Worm (Caenorhabditis elegans): ENCODE results near the gene nhr-227.

Gene nhr-227

DNA sequence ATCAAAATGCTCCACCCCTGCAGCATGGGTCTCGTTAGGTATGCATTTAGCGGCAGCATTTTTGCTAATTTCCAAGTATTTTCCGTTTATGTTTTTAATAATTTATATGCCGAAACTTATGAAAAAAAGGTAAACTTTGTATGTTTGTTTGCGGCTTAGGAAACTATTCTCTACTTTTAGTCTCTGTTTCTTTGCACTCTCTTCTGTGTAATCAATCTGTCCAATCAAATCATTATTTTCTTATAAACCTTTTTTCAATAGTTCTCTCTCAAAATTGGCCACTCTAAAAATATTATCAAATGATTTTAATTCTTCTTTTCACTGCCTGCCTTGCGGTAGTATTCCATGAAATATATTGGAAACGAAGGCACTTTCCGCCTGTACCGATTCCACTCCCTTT is 47.2 kb upstream of the nhr-227 start:
- TF ChIP-seq nhr-10 (tag; optimal IDR thresholded peaks at IDR 0.05) (no peak), gmeb-1 (tag; optimal IDR thresholded peaks at IDR 0.05) (peak; percentile 16), snpc-4 (tag; optimal IDR thresholded peaks at IDR 0.05) (no peak)

DNA sequence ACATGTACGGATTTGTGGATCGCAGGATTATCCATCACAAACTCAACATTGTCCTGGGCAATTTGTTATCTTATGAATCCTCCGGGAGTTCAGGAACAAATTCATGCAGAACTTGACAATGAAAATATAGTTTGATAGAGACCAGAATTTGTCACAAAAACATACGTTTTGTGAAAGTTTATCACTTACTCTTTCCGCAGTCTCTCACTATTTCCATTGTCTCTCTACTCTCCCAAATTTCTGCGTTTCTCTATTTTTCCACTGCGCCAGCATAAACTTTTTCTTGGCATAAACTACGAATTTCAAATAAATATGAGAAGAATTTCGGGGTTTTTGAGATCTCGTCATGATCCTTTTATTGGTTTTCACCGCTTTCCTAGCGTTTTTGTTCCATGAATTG is 42.6 kb upstream of the nhr-227 start, which contains the start of gene cyp-33C3:
cyp-33C3 (plus strand) TSS at position 149 of the 400 bp plus-strand sequence.
- TF ChIP-seq Y55F3AM.14 (GFP tag; optimal IDR thresholded peaks at IDR 0.05) (no peak), nhr-129 (tag; optimal IDR thresholded peaks at IDR 0.05) (no peak), dmd-4 (tag; optimal IDR thresholded peaks at IDR 0.05) (no peak), mbf-1 (tag; optimal IDR thresholded peaks at IDR 0.05) (no peak), nhr-77 (tag; optimal IDR thresholded peaks at IDR 0.05) (no peak), ztf-11 (tag; optimal IDR thresholded peaks at IDR 0.05) (no peak), nhr-21 (tag; optimal IDR thresholded peaks at IDR 0.05) (no peak), sem-4 (tag; optimal IDR thresholded peaks at IDR 0.05) (no peak), fos-1 (tag; optimal IDR thresholded peaks at IDR 0.05) (no peak), ceh-16 (tag; optimal IDR thresholded peaks at IDR 0.05) (no peak), skn-1 (tag; optimal IDR thresholded peaks at IDR 0.05) (no peak), mdl-1 (tag; optimal IDR thresholded peaks at IDR 0.05) (no peak), ztf-4 (tag; optimal IDR thresholded peaks at IDR 0.05) (no peak), ceh-82 (tag; optimal IDR thresholded peaks at IDR 0.05) (no peak)

DNA sequence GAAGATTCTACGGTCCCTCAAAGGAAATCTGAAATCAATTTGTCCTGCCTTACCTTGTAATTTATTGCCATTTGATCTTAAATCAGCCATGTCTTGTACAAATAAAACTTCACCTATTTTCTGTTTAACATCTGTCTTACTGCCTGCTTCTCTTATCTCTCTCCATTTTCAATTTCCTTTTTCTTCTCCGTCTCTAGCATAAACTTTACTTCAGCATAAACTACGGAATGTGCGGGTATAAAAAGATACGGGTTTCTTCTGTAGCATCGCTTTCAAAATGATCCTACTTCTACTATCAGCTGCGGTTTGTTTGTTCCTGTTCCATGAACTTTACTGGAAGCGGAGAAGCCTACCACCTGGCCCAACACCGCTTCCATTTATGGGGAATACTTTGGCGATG is 40.5 kb upstream of the nhr-227 start, which contains the start of gene cyp-33C5:
cyp-33C5 (plus strand) TSS at position 254 of the 400 bp plus-strand sequence.
- TF ChIP-seq nhr-129 (tag; optimal IDR thresholded peaks at IDR 0.05) (peak; percentile 26), ztf-11 (tag; optimal IDR thresholded peaks at IDR 0.05) (no peak), egl-27 (tag; optimal IDR thresholded peaks at IDR 0.05) (no peak), unc-55 (GFP tag; optimal IDR thresholded peaks at IDR 0.05) (peak; percentile 2), fos-1 (tag; optimal IDR thresholded peaks at IDR 0.05) (peak; percentile 44), nhr-237 (tag; optimal IDR thresholded peaks at IDR 0.05) (no peak), sma-9 (GFP tag; optimal IDR thresholded peaks at IDR 0.05) (peak; percentile 74), sma-9 (tag; optimal IDR thresholded peaks at IDR 0.05) (no peak), sma-3 (GFP tag; optimal IDR thresholded peaks at IDR 0.05) (peak; percentile 5), gmeb-1 (tag; optimal IDR thresholded peaks at IDR 0.05) (peak; percentile 28)

DNA sequence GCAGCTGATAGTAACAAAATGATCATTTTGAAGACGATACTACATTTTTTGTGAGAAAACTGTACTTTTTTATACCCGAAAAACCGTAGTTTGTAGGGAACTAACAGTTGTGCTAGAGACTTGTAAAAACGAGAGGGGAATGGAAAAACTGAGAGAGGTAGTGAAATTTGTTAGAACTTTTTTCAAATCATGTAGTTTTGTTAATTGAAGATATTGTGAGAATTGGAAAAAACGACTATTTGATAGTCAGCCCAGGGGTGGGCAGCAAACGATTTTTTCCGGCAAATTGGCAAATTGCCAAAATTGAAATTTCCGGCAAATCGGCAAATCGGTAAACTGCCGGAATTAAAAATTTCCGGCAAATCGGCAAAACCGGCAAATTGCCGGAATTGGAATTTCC is 35.9 kb upstream of the nhr-227 start, which contains the start of gene cyp-33C6:
cyp-33C6 (minus strand) TSS at position 101 of the 400 bp plus-strand sequence.
- TF ChIP-seq R02D3.7 (tag; optimal IDR thresholded peaks at IDR 0.05) (no peak), sma-3 (GFP tag; optimal IDR thresholded peaks at IDR 0.05) (no peak)

DNA sequence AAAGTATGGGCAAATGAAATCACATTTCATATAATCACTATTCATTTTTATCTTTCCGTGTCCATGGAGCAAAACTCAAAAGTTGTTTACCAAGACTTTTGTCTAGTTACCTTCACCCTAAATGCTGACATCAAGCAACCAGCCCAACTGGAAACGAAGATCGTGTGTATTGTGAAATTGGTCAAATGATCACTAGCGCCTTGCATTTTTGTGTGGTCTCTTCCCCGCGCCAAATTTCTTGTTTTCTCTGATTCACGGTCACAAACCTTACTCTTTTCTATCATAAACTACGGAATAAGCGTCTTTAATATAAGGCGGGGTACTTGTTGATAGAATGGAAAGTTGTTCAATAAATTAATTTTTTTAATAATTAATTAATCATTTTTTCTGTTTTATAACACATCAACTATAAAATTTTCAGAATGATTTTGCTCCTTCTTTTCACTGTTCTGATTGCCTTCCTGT is 35.1 kb upstream of the nhr-227 start, which contains the start of gene cyp-33C7:
cyp-33C7 (plus strand) TSS at position 415 of the 465 bp plus-strand sequence.
- TF ChIP-seq gmeb-1 (tag; optimal IDR thresholded peaks at IDR 0.05): peak; percentile 35
- no peak for TF ChIP-seq lin-39 (tag; optimal IDR thresholded peaks at IDR 0.05)
- TF ChIP-seq crh-2 (tag; optimal IDR thresholded peaks at IDR 0.05): peak; percentile 46
- TF ChIP-seq peb-1 (tag; optimal IDR thresholded peaks at IDR 0.05): no peak
- TF ChIP-seq sma-9 (GFP tag; optimal IDR thresholded peaks at IDR 0.05): peak; percentile 64
- no peak for TF ChIP-seq sma-9 (tag; optimal IDR thresholded peaks at IDR 0.05)
- no peak for TF ChIP-seq ztf-11 (tag; optimal IDR thresholded peaks at IDR 0.05)
- no peak for TF ChIP-seq nhr-12 (tag; optimal IDR thresholded peaks at IDR 0.05)
- TF ChIP-seq C34F6.9 (tag; optimal IDR thresholded peaks at IDR 0.05): peak; percentile 17
- TF ChIP-seq fos-1 (tag; optimal IDR thresholded peaks at IDR 0.05): peak; percentile 81
- peak; percentile 10 for TF ChIP-seq skn-1 (tag; optimal IDR thresholded peaks at IDR 0.05)
- no peak for TF ChIP-seq ZK546.5 (tag; optimal IDR thresholded peaks at IDR 0.05)
- peak; percentile 59 for TF ChIP-seq nhr-129 (tag; optimal IDR thresholded peaks at IDR 0.05)

DNA sequence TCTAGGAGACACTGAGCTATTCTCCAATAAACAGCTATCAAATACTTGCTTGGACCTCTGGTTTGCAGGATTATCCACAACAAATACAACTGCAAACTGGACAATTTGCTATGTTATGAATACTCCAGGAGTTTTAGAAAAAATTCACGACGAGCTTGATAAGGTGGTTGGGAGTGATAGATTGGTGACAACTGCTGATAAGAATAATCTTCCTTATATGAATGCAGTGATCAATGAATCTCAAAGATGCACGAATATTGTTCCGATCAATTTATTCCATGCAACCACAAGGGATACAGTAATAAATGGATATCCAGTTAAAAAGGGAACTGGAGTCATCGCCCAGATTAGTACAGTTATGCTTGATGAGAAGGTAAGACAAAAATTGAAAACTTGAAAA is 33.5 kb upstream of the nhr-227 start:
- no peak for TF ChIP-seq ztf-4 (tag; optimal IDR thresholded peaks at IDR 0.05)
- TF ChIP-seq fos-1 (tag; optimal IDR thresholded peaks at IDR 0.05): peak; percentile 11

DNA sequence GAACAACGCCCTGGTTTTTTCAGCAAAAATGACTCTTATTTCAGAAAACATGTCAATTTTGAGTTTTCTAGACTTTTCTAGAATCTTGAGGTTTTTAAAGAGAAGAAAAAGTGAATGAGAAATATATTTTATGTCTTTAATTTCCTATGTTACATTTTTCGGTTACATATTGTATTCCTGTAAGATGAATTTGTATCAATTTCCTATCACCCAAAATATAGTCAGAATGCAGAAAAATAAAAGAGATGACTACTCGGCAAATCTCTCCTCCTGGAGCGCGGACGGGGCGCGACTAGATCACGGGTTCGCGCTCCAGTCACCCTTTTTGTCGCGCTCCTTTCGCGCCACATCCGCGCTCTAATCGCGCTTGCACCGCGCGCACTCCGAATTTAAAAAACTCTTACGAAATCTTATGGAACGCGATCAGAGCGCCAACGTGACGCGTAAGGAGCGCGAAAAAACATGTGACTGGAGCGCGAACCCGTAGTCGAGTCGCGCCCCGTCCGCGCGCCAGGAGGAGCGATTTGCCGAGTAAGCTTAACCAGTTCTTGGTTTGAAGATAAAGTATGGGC is 30.6 kb upstream of the nhr-227 start, which contains the start of gene str-253:
str-253 (minus strand) TSS at position 51 of the 572 bp plus-strand sequence.
- TF ChIP-seq F13H6.1 (tag; optimal IDR thresholded peaks at IDR 0.05) (no peak), nhr-21 (tag; optimal IDR thresholded peaks at IDR 0.05) (no peak), alr-1 (tag; optimal IDR thresholded peaks at IDR 0.05) (no peak)

All from whole organism, L2 larva.